Worm (Caenorhabditis elegans): ENCODE results near the gene noa-1.

DNA sequence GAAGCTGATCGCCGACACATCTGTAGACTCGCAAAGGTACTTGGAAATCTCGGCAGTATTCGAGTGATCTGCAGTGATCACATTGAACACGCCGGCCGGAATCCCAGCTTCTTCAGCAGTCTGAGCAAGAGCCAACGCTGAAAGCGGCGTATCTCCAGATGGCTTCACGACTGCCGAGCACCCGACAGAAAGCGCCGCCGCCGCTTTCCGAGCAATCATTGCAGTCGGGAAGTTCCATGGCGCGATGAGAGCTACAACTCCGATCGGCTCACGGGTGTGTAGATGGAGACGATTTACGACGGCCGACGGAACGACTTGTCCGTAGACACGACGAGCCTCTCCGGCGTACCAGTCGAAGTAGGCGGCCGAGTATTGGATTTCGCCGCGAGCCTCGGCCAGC, 51.0 kb downstream of the noa-1 start:
- TF ChIP-seq cog-1 (tag; optimal IDR thresholded peaks at IDR 0.05) (no peak), flt-1 (GFP tag; IDR thresholded peaks at IDR 0.05) (no peak), med-1 (GFP tag; optimal IDR thresholded peaks at IDR 0.05; ENCODE audit: insufficient read depth) (no peak), T22C8.4 (GFP tag; IDR thresholded peaks at IDR 0.05) (no peak), tab-1 (GFP tag; IDR thresholded peaks at IDR 0.05) (no peak), ztf-23 (GFP tag; IDR thresholded peaks at IDR 0.05) (no peak), ref-1 (GFP tag; conservative IDR thresholded peaks at IDR 0.05) (no peak), ztf-29 (GFP tag; IDR thresholded peaks at IDR 0.05) (no peak)
